Fruit fly (Drosophila melanogaster) whole organism, embryonic: ENCODE measurements around the gene Jhbp5.
A peak's percentile ranks its signal among the peaks of the same experiment; 100 is the strongest.

Experiments used
- CG11093 ChIP-seq: fragments of 200-800 bp; sonication (Bioruptor generic); IDR thresholded peaks from 3 replicates; pipeline ENCODE4 v1.3.6; 2022; ENCODE audit warnings: missing biosample characterization, missing genetic modification characterization
- CG12071 ChIP-seq: fragments of 200-800 bp; sonication (Bioruptor generic); optimal IDR thresholded peaks from 3 replicates; lab custom pipeline; 2018; ENCODE audit warnings: missing biosample characterization, mild to moderate bottlenecking, missing genetic modification characterization
- CG13123 ChIP-seq: fragments of 200-800 bp; sonication (Bioruptor generic); optimal IDR thresholded peaks from 2 replicates; lab custom pipeline; 2016; ENCODE audit warnings: missing biosample characterization, missing genetic modification characterization
- CG14710 ChIP-seq: fragments of 200-800 bp; sonication (Bioruptor generic); optimal IDR thresholded peaks from 3 replicates; lab custom pipeline; 2019; ENCODE audit warnings: missing biosample characterization, mild to moderate bottlenecking, missing genetic modification characterization, moderate library complexity
- CG17186 ChIP-seq: fragments of 200-800 bp; sonication (Bioruptor generic); optimal IDR thresholded peaks from 3 replicates; lab custom pipeline; 2017; ENCODE audit warnings: missing biosample characterization, missing genetic modification reagents, missing genetic modification characterization
- CG17385 ChIP-seq: fragments of 200-800 bp; sonication (Bioruptor generic); optimal IDR thresholded peaks from 3 replicates; lab custom pipeline; 2018; ENCODE audit warnings: missing biosample characterization, mild to moderate bottlenecking, missing genetic modification characterization
- CG2678 ChIP-seq: fragments of 200-800 bp; sonication (Bioruptor generic); optimal IDR thresholded peaks from 3 replicates; lab custom pipeline; 2019; ENCODE audit warnings: missing biosample characterization, mild to moderate bottlenecking, missing genetic modification characterization, moderate library complexity
- CG2712 ChIP-seq: fragments of 200-800 bp; optimal IDR thresholded peaks from 3 replicates; lab custom pipeline; 2019; ENCODE audit warnings: missing biosample characterization, mild to moderate bottlenecking, missing genetic modification characterization, moderate library complexity
- CG30403 ChIP-seq: fragments of 200-800 bp; sonication (Bioruptor generic); optimal IDR thresholded peaks from 3 replicates; lab custom pipeline; 2016; ENCODE audit warnings: missing biosample characterization, missing genetic modification characterization
- CG3065 ChIP-seq: fragments of 200-800 bp; sonication (Bioruptor generic); optimal IDR thresholded peaks from 2 replicates; lab custom pipeline; 2016; ENCODE audit warnings: missing biosample characterization, missing genetic modification characterization
- CG31365 ChIP-seq: fragments of 200-800 bp; sonication (Bioruptor generic); optimal IDR thresholded peaks from 2 replicates; lab custom pipeline; 2018; ENCODE audit warnings: missing biosample characterization, mild to moderate bottlenecking, missing genetic modification characterization
- CG34224 ChIP-seq: fragments of 200-800 bp; sonication (Bioruptor generic); IDR thresholded peaks from 3 replicates; pipeline ENCODE4 v1.3.6; 2022; ENCODE audit warnings: missing biosample characterization, missing genetic modification characterization; ENCODE audit not compliant: partially characterized antibody
- CG4424 ChIP-seq: fragments of 200-800 bp; sonication (Bioruptor generic); optimal IDR thresholded peaks from 3 replicates; lab custom pipeline; 2016; ENCODE audit warnings: missing biosample characterization, missing genetic modification characterization
- CG6654 ChIP-seq: fragments of 200-800 bp; sonication (Bioruptor generic); optimal IDR thresholded peaks from 2 replicates; lab custom pipeline; 2017; ENCODE audit warnings: missing biosample characterization, mild to moderate bottlenecking, missing genetic modification characterization
- CG6689 ChIP-seq: fragments of 200-800 bp; sonication (Bioruptor generic); IDR thresholded peaks from 2 replicates; pipeline ENCODE4 v1.3.6; 2022; ENCODE audit warnings: missing biosample characterization, missing genetic modification characterization
- CG7372 ChIP-seq: fragments of 200-800 bp; sonication (Bioruptor generic); IDR thresholded peaks from 2 replicates; pipeline ENCODE4 v1.3.6; 2022; ENCODE audit warnings: missing biosample characterization, missing genetic modification characterization
- CG8359 ChIP-seq: fragments of 200-800 bp; sonication (Bioruptor generic); optimal IDR thresholded peaks from 2 replicates; lab custom pipeline; 2017; ENCODE audit warnings: missing biosample characterization, mild to moderate bottlenecking, missing genetic modification characterization, borderline replicate concordance
- CG9727 ChIP-seq: fragments of 200-800 bp; sonication (Bioruptor generic); optimal IDR thresholded peaks from 3 replicates; lab custom pipeline; 2017; ENCODE audit warnings: missing biosample characterization, mild to moderate bottlenecking, missing genetic modification characterization
- CG9797 ChIP-seq: fragments of 200-800 bp; sonication (Bioruptor generic); optimal IDR thresholded peaks from 3 replicates; lab custom pipeline; 2018; ENCODE audit warnings: missing biosample characterization, mild to moderate bottlenecking, missing genetic modification characterization
- Dbx ChIP-seq: fragments of 200-800 bp; sonication (Bioruptor generic); IDR thresholded peaks from 3 replicates; pipeline ENCODE4 v1.3.6; 2022; ENCODE audit warnings: missing biosample characterization, missing genetic modification characterization
- Deaf1 ChIP-seq: fragments of 200-800 bp; optimal IDR thresholded peaks from 3 replicates; lab custom pipeline; 2019; ENCODE audit warnings: missing biosample characterization, mild to moderate bottlenecking, missing genetic modification characterization, moderate library complexity
- E2f2 ChIP-seq: fragments of 200-800 bp; sonication (Bioruptor generic); IDR thresholded peaks from 2 replicates; pipeline ENCODE4 v1.3.6; 2022; ENCODE audit warnings: missing biosample characterization, missing genetic modification characterization
- ERR ChIP-seq: fragments of 200-800 bp; sonication (Bioruptor generic); optimal IDR thresholded peaks from 2 replicates; lab custom pipeline; 2016; ENCODE audit warnings: missing biosample characterization, missing genetic modification characterization
- Mes4 ChIP-seq: fragments of 200-800 bp; sonication (Bioruptor generic); optimal IDR thresholded peaks from 2 replicates; lab custom pipeline; 2016; ENCODE audit warnings: missing biosample characterization, missing genetic modification characterization
- Oli ChIP-seq: fragments of 200-800 bp; sonication (Bioruptor generic); optimal IDR thresholded peaks from 2 replicates; lab custom pipeline; 2018; ENCODE audit warnings: missing biosample characterization, mild to moderate bottlenecking, missing genetic modification characterization, moderate library complexity
- Optix ChIP-seq: fragments of 200-800 bp; sonication (Bioruptor generic); IDR thresholded peaks from 3 replicates; pipeline ENCODE4 v1.3.6; 2022; ENCODE audit warnings: missing biosample characterization, missing genetic modification characterization
- Rfx ChIP-seq: fragments of 200-800 bp; sonication (Bioruptor generic); IDR thresholded peaks from 2 replicates; pipeline ENCODE4 v1.3.6; 2022; ENCODE audit warnings: missing biosample characterization, missing genetic modification characterization
- Side ChIP-seq: fragments of 200-800 bp; sonication (Bioruptor generic); optimal IDR thresholded peaks from 2 replicates; lab custom pipeline; 2016; ENCODE audit warnings: missing biosample characterization, missing genetic modification characterization
- TFAM ChIP-seq: fragments of 200-800 bp; sonication (Bioruptor generic); optimal IDR thresholded peaks from 2 replicates; lab custom pipeline; 2017; ENCODE audit warnings: missing biosample characterization, missing genetic modification characterization, inconsistent platforms
- Trl ChIP-seq, 3 experiments: fragments of >200 bp in 2 of 3; fragments of 200-800 bp in 1 of 3; sonication (Bioruptor generic) in 1 of 3; optimal IDR thresholded peaks; 2 replicates in 1 of 3; 3 replicates in 2 of 3; lab custom pipeline; 2016 to 2017; ENCODE audit warnings: missing biosample characterization in 1 of 3, missing genetic modification characterization in 1 of 3
- ase ChIP-seq: fragments of 200-800 bp; sonication (Bioruptor generic); IDR thresholded peaks from 3 replicates; pipeline ENCODE4 v1.3.6; 2022; ENCODE audit warnings: missing biosample characterization, missing genetic modification characterization
- ato ChIP-seq: fragments of 200-800 bp; sonication (Bioruptor generic); IDR thresholded peaks from 2 replicates; pipeline ENCODE4 v1.3.6; 2022; ENCODE audit warnings: missing biosample characterization, missing genetic modification characterization; ENCODE audit not compliant: partially characterized antibody
- bab2 ChIP-seq: fragments of 200-800 bp; sonication (Bioruptor generic); optimal IDR thresholded peaks from 2 replicates; lab custom pipeline; 2016; ENCODE audit warnings: missing biosample characterization, missing genetic modification characterization
- bcd ChIP-seq: fragments of 200-800 bp; sonication (Bioruptor generic); optimal IDR thresholded peaks from 2 replicates; lab custom pipeline; 2017; ENCODE audit warnings: missing biosample characterization, mild to moderate bottlenecking, missing genetic modification characterization
- bowl ChIP-seq: fragments of 200-800 bp; sonication (Bioruptor generic); IDR thresholded peaks from 2 replicates; pipeline ENCODE4 v1.3.6; 2022; ENCODE audit warnings: missing biosample characterization, missing genetic modification characterization
- crc ChIP-seq: fragments of 200-800 bp; sonication (Bioruptor generic); optimal IDR thresholded peaks from 2 replicates; lab custom pipeline; 2016; ENCODE audit warnings: missing biosample characterization, missing genetic modification characterization
- danr ChIP-seq: fragments of 200-800 bp; sonication (Bioruptor generic); IDR thresholded peaks from 2 replicates; pipeline ENCODE4 v1.3.6; 2022; ENCODE audit warnings: missing biosample characterization, missing genetic modification characterization
- ewg ChIP-seq: fragments of 200-800 bp; sonication (Bioruptor generic); optimal IDR thresholded peaks from 3 replicates; lab custom pipeline; 2017; ENCODE audit warnings: mild to moderate bottlenecking, missing biosample characterization, missing genetic modification reagents, missing genetic modification characterization
- gro ChIP-seq: fragments of 200-800 bp; sonication (Bioruptor generic); optimal IDR thresholded peaks from 2 replicates; lab custom pipeline; 2016; ENCODE audit warnings: missing biosample characterization, missing genetic modification characterization
- gt ChIP-seq: fragments of 200-800 bp; sonication (Bioruptor generic); IDR thresholded peaks from 2 replicates; pipeline ENCODE4 v1.3.6; 2022; ENCODE audit warnings: missing biosample characterization, missing genetic modification characterization
- her ChIP-seq: fragments of 200-800 bp; sonication (Bioruptor generic); optimal IDR thresholded peaks from 2 replicates; lab custom pipeline; 2016; ENCODE audit warnings: missing biosample characterization, missing genetic modification characterization
- nerfin-1 ChIP-seq: fragments of 200-800 bp; sonication (Bioruptor generic); optimal IDR thresholded peaks from 3 replicates; lab custom pipeline; 2019; ENCODE audit warnings: missing biosample characterization, mild to moderate bottlenecking, missing genetic modification characterization, moderate library complexity
- pita ChIP-seq: fragments of 200-800 bp; sonication (Bioruptor generic); optimal IDR thresholded peaks from 2 replicates; lab custom pipeline; 2017; ENCODE audit warnings: missing biosample characterization, mild to moderate bottlenecking, missing genetic modification characterization
- scrt ChIP-seq: fragments of 200-800 bp; sonication (Bioruptor generic); optimal IDR thresholded peaks from 2 replicates; lab custom pipeline; 2018; ENCODE audit warnings: missing biosample characterization, mild to moderate bottlenecking, missing genetic modification characterization, moderate library complexity
- shn ChIP-seq: fragments of 200-800 bp; sonication (Bioruptor generic); optimal IDR thresholded peaks from 3 replicates; lab custom pipeline; 2016; ENCODE audit warnings: missing biosample characterization, missing genetic modification characterization
- tgo ChIP-seq: fragments of 200-800 bp; sonication (Bioruptor generic); IDR thresholded peaks from 3 replicates; pipeline ENCODE4 v1.3.6; 2022; ENCODE audit warnings: missing biosample characterization, missing genetic modification characterization
- tna ChIP-seq: fragments of 200-800 bp; sonication (Bioruptor generic); IDR thresholded peaks from 2 replicates; pipeline ENCODE4 v1.3.6; 2022; ENCODE audit warnings: missing biosample characterization, missing genetic modification characterization; ENCODE audit not compliant: partially characterized antibody
- trh ChIP-seq: fragments of 200-800 bp; sonication (Bioruptor generic); optimal IDR thresholded peaks from 2 replicates; lab custom pipeline; 2016; ENCODE audit warnings: missing biosample characterization, missing genetic modification characterization
- vvl ChIP-seq: fragments of 200-800 bp; sonication (Bioruptor generic); IDR thresholded peaks from 2 replicates; pipeline ENCODE4 v1.3.6; 2022; ENCODE audit warnings: missing biosample characterization, missing genetic modification characterization
- wdn ChIP-seq: fragments of 200-800 bp; sonication (Bioruptor generic); IDR thresholded peaks from 2 replicates; pipeline ENCODE4 v1.3.6; 2022; ENCODE audit warnings: missing biosample characterization, missing genetic modification characterization

Jhbp5 gene

DNA sequence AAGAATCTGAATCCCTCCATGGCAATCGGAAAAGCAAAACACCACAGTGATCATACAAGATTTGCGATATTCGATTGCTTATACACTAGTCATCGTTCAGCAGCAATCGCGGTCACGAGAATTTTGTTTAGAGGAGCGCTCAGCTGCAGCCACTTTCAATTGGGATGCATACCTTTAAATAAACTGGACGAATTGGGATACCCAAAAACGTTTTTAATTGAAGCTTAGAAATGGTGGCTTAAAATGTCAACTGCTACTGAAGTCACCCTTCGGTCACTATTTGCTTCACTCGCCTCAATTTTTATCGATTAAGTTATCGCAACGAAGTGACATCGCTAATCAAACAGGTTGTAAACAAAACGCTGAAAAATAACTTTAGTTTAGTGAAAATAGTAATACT, 3.4 kb upstream of the Jhbp5 start, which contains the start of the genes IKKbeta and CG5013 (continued):
- TF ChIP-seq Side (GFP tag; lab: Kevin White, UChicago) (peak; percentile 49), CG6654 (GFP tag; lab: Kevin White, UChicago) (no peak), CG8359 (GFP tag; lab: Kevin White, UChicago) (no peak), CG6689 (0 out of 2 replicates have a peak, but pooled peaks have one; percentile 41), CG2712 (tag; lab: Kevin White, UChicago) (peak; percentile 50), ato (GFP tag; lab: Robert Waterston, UW) (peak; percentile 48; the same call in 1 of the 2 replicates), Mes4 (GFP tag; lab: Kevin White, UChicago) (peak; percentile 34), E2f2 (GFP tag; lab: Robert Waterston, UW) (peak; percentile 30; the same call in 1 of the 2 replicates), CG14710 (tag; lab: Kevin White, UChicago) (peak; percentile 75), CG2678 (no peak), CG9797 (peak; percentile 23), TFAM (no peak), Trl (optimal IDR thresholded peaks at IDR 0.05; lab: Kevin White, UChicago) (no peak), Trl (GFP tag; optimal IDR thresholded peaks at IDR 0.05; lab: Kevin White, UChicago) (peak; percentile 63), her (GFP tag; lab: Kevin White, UChicago) (peak; percentile 43), CG4424 (GFP tag; lab: Kevin White, UChicago) (peak; percentile 45), CG7372 (GFP tag; lab: Robert Waterston, UW) (0 out of 2 replicates have a peak, but pooled peaks have one; percentile 35), CG9727 (GFP tag; lab: Kevin White, UChicago) (peak; percentile 48), Oli (tag; lab: Kevin White, UChicago) (no peak), CG34224 (GFP tag; lab: Robert Waterston, UW) (peak; percentile 80), shn (GFP tag; lab: Kevin White, UChicago) (peak; percentile 76), danr (GFP tag; lab: Robert Waterston, UW) (no peak), CG3065 (peak; percentile 4), Dbx (GFP tag; lab: Robert Waterston, UW) (peak; percentile 68; the same call in 1 of the 3 replicates), CG13123 (no peak), bcd (peak; percentile 31), Rfx (peak; percentile 63; the same call in 1 of the 2 replicates), vvl (GFP tag; lab: Robert Waterston, UW) (peak; percentile 17; the same call in 1 of the 2 replicates), CG30403 (peak; percentile 70), Deaf1 (tag; lab: Kevin White, UChicago) (no peak), ERR (GFP tag; lab: Kevin White, UChicago) (peak; percentile 19), CG31365 (no peak), gt (GFP tag; lab: Robert Waterston, UW) (no peak), scrt (GFP tag; lab: Kevin White, UChicago) (peak; percentile 73), CG17385 (GFP tag; lab: Kevin White, UChicago) (peak; percentile 7), bab2 (GFP tag; lab: Kevin White, UChicago) (peak; percentile 37), wdn (GFP tag; lab: Robert Waterston, UW) (peak; percentile 25; the same call in 1 of the 2 replicates), pita (GFP tag; lab: Kevin White, UChicago) (no peak), CG12071 (GFP tag; lab: Kevin White, UChicago) (no peak), trh (GFP tag; lab: Kevin White, UChicago) (no peak), ewg (GFP tag; lab: Kevin White, UChicago) (no peak), ase (GFP tag; lab: Robert Waterston, UW) (0 out of 3 replicates have a peak, but pooled peaks have one; percentile 22), CG17186 (GFP tag; lab: Kevin White, UChicago) (peak; percentile 25), Optix (GFP tag; lab: Robert Waterston, UW) (0 out of 3 replicates have a peak, but pooled peaks have one; percentile 34), gro (peak; percentile 71), nerfin-1 (tag; lab: Kevin White, UChicago) (peak; percentile 76), CG11093 (GFP tag; lab: Robert Waterston, UW) (no peak), bowl (GFP tag; lab: Robert Waterston, UW) (no peak), crc (no peak), tgo (GFP tag; lab: Robert Waterston, UW) (peak; percentile 28; the same call in 1 of the 3 replicates), tna (GFP tag; lab: Robert Waterston, UW) (peak; percentile 53)
